Fruit fly (Drosophila melanogaster): ENCODE results near the gene CG3246.

CG3246 gene

DNA sequence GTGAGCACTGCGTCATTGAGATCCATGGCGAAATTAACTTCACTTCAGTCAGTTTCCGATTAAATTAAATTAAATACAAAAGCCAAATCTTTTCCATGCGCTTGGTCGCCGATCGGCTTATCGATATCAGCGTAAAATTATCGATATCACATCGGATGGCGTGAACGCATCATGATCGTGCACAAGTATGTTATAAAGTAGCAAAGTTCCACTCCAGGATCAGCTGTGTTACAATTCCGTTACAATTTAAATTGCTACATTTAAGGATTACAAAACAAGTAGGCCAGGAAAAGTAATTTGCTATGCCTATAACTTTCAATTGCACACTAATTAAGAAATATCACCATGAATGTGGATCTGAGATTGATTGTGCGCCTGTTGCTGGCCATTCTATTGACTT lies 8.1 kb upstream of the CG3246 start, which contains the start of the genes Pif1 and CG31776 (continued):
- TF ChIP-seq Sry-δ (GFP tag; optimal IDR thresholded peaks at IDR 0.05): peak; percentile 79
- TF ChIP-seq HmgZ (tag; optimal IDR thresholded peaks at IDR 0.05): peak; percentile 60
- TF ChIP-seq fd102C (GFP tag; optimal IDR thresholded peaks at IDR 0.05): no peak
- no peak for TF ChIP-seq unpg (GFP tag; optimal IDR thresholded peaks at IDR 0.05)
- no peak for TF ChIP-seq CG18262 (tag; optimal IDR thresholded peaks at IDR 0.05)
- peak; percentile 21; the same call in 1 of the 3 replicates for TF ChIP-seq row (GFP tag; IDR thresholded peaks at IDR 0.05)
- no peak for TF ChIP-seq CG14441 (GFP tag; IDR thresholded peaks at IDR 0.05)
- no peak for TF ChIP-seq cato (GFP tag; optimal IDR thresholded peaks at IDR 0.05; ENCODE audit: borderline replicate concordance)
- TF ChIP-seq MBD-R2 (GFP tag; IDR thresholded peaks at IDR 0.05): peak; percentile 79
- TF ChIP-seq croc (GFP tag; conservative IDR thresholded peaks at IDR 0.05): no peak
- TF ChIP-seq CG4328 (GFP tag; optimal IDR thresholded peaks at IDR 0.05): no peak
- TF ChIP-seq CG13287 (GFP tag; IDR thresholded peaks at IDR 0.05; ENCODE audit: partially characterized antibody): peak; percentile 82
- peak; percentile 89 for TF ChIP-seq CG42726 (GFP tag; IDR thresholded peaks at IDR 0.05; ENCODE audit: partially characterized antibody)
- TF ChIP-seq Ets65A (GFP tag): no peak
- peak; percentile 68 for TF ChIP-seq CG14710 (tag; optimal IDR thresholded peaks at IDR 0.05)
- no peak for TF ChIP-seq ham (GFP tag; IDR thresholded peaks at IDR 0.05)
- peak; percentile 78 for TF ChIP-seq CG3995 (GFP tag; optimal IDR thresholded peaks at IDR 0.05)
- no peak for TF ChIP-seq gcm (GFP tag; optimal IDR thresholded peaks at IDR 0.05)
- TF ChIP-seq CG2116 (GFP tag; optimal IDR thresholded peaks at IDR 0.05): peak; percentile 93
- peak; percentile 42 for TF ChIP-seq CG17829 (tag; optimal IDR thresholded peaks at IDR 0.05)
- TF ChIP-seq phol (tag; optimal IDR thresholded peaks at IDR 0.05): peak; percentile 38
- peak; percentile 37; the same call in 1 of the 2 replicates for TF ChIP-seq E2f2 (GFP tag; IDR thresholded peaks at IDR 0.05)
- TF ChIP-seq hbn (GFP tag; IDR thresholded peaks at IDR 0.05; ENCODE audit: partially characterized antibody): peak; percentile 78
- TF ChIP-seq BtbVII (GFP tag; optimal IDR thresholded peaks at IDR 0.05): no peak
- no peak for TF ChIP-seq CG9609 (GFP tag; optimal IDR thresholded peaks at IDR 0.05)
- 0 out of 3 replicates have a peak, but pooled peaks have one; percentile 6 for TF ChIP-seq so (GFP tag; IDR thresholded peaks at IDR 0.05)
- TF ChIP-seq dm (GFP tag; optimal IDR thresholded peaks at IDR 0.05): peak; percentile 71
- peak in 1 of 2 experiments; percentile 39 for TF ChIP-seq tll (GFP tag; optimal IDR thresholded peaks at IDR 0.05)
- peak; percentile 89 for TF ChIP-seq CG16813 (GFP tag; IDR thresholded peaks at IDR 0.05; ENCODE audit: partially characterized antibody)
- peak; percentile 43 for TF ChIP-seq Lhr (GFP tag; optimal IDR thresholded peaks at IDR 0.05)
- TF ChIP-seq pnt (GFP tag; optimal IDR thresholded peaks at IDR 0.05): no peak
- TF ChIP-seq CG33213 (GFP tag; optimal IDR thresholded peaks at IDR 0.05): peak; percentile 32
- TF ChIP-seq Pdp1 (GFP tag; optimal IDR thresholded peaks at IDR 0.05): peak in 1 of 2 experiments; percentile 27
- TF ChIP-seq slbo (GFP tag; IDR thresholded peaks at IDR 0.05): no peak
- peak; percentile 55 for TF ChIP-seq gfzf (GFP tag; optimal IDR thresholded peaks at IDR 0.05)
- TF ChIP-seq CHES-1-like (GFP tag; optimal IDR thresholded peaks at IDR 0.05): no peak
- TF ChIP-seq mld (GFP tag; IDR thresholded peaks at IDR 0.05; ENCODE audit: partially characterized antibody): 0 out of 3 replicates have a peak, but pooled peaks have one; percentile 22
- TF ChIP-seq knrl (GFP tag; IDR thresholded peaks at IDR 0.05; ENCODE audit: partially characterized antibody): peak; percentile 66
- no peak for TF ChIP-seq ewg (GFP tag; optimal IDR thresholded peaks at IDR 0.05)
- peak; percentile 92 for TF ChIP-seq bbx (GFP tag; IDR thresholded peaks at IDR 0.05; ENCODE audit: partially characterized antibody)
- TF ChIP-seq sim (GFP tag; IDR thresholded peaks at IDR 0.05): no peak
- TF ChIP-seq Atf-2 (GFP tag; optimal IDR thresholded peaks at IDR 0.05): no peak
- TF ChIP-seq lmd (GFP tag; IDR thresholded peaks at IDR 0.05): no peak
- TF ChIP-seq CG2129 (GFP tag; IDR thresholded peaks at IDR 0.05; ENCODE audit: partially characterized antibody): peak; percentile 79
- TF ChIP-seq trh (GFP tag; optimal IDR thresholded peaks at IDR 0.05): no peak
- TF ChIP-seq CG6654 (GFP tag; optimal IDR thresholded peaks at IDR 0.05): no peak
- TF ChIP-seq CG17186 (GFP tag; optimal IDR thresholded peaks at IDR 0.05): peak; percentile 88
- no peak for TF ChIP-seq schlank (tag; optimal IDR thresholded peaks at IDR 0.05)
- TF ChIP-seq Fer1 (GFP tag; optimal IDR thresholded peaks at IDR 0.05): no peak
- TF ChIP-seq gcm2 (GFP tag; optimal IDR thresholded peaks at IDR 0.05): no peak
